Fruit fly (Drosophila melanogaster) S2 (cell line): ENCODE measurements around the gene CG6678.
A peak's percentile ranks its signal among the peaks of the same experiment; 100 is the strongest.

Experiments
- CG8478 ChIP-seq: fragments of >200 bp; optimal IDR thresholded peaks from 2 replicates; lab custom pipeline; 2018
- CTCF ChIP-seq, 2 experiments: fragments of >200 bp; optimal IDR thresholded peaks; 2 replicates each; lab custom pipeline; 2018

The CG6678 gene

dm6 chr3R:21886861-21887587, at the start of gene CG6678, which contains the start of gene dnd:
TSS of gene CG6678 (plus strand) at chr3R:21887029.
TSS of gene dnd (minus strand) at chr3R:21887355.
- TF ChIP-seq CG8478 (lab: Kevin White, UChicago) (no peak), CTCF (optimal IDR thresholded peaks at IDR 0.05; lab: Kevin White, UChicago) (no peak)

dm6 chr3R:21837069-21837977, 49.5 kb upstream of the CG6678 start:
- TF ChIP-seq CG8478 (lab: Kevin White, UChicago): no peak
- no peak for TF ChIP-seq CTCF (optimal IDR thresholded peaks at IDR 0.05; lab: Kevin White, UChicago)

- no peak for TF ChIP-seq CG8478 (lab: Kevin White, UChicago)
- no peak for TF ChIP-seq CTCF (optimal IDR thresholded peaks at IDR 0.05; lab: Kevin White, UChicago)
Observed at dm6 chr3R:21838505-21838956, 48.3 kb upstream of the CG6678 start.

- no peak for TF ChIP-seq CTCF (optimal IDR thresholded peaks at IDR 0.05; lab: Kevin White, UChicago)
- TF ChIP-seq CG8478 (lab: Kevin White, UChicago): no peak
Observed at dm6 chr3R:21839636-21840035, 47.2 kb upstream of the CG6678 start.

dm6 chr3R:21840432-21840831, 46.4 kb upstream of the CG6678 start:
- TF ChIP-seq CTCF (optimal IDR thresholded peaks at IDR 0.05; lab: Kevin White, UChicago) (no peak), CG8478 (lab: Kevin White, UChicago) (no peak)

dm6 chr3R:21841474-21842376, 45.1 kb upstream of the CG6678 start:
- TF ChIP-seq CTCF (optimal IDR thresholded peaks at IDR 0.05; lab: Kevin White, UChicago) (no peak), CG8478 (lab: Kevin White, UChicago) (no peak)

dm6 chr3R:21843665-21844064, 43.2 kb upstream of the CG6678 start, which contains the start of gene Gr93b:
TSS of gene Gr93b (minus strand) at chr3R:21843765.
- TF ChIP-seq CG8478 (lab: Kevin White, UChicago) (no peak), CTCF (optimal IDR thresholded peaks at IDR 0.05; lab: Kevin White, UChicago) (no peak)

dm6 chr3R:21845165-21845564, 41.7 kb upstream of the CG6678 start, which contains the start of gene Gr93c:
TSS of gene Gr93c (minus strand) at chr3R:21845265.
- no peak for TF ChIP-seq CTCF (optimal IDR thresholded peaks at IDR 0.05; lab: Kevin White, UChicago)
- no peak for TF ChIP-seq CG8478 (lab: Kevin White, UChicago)

dm6 chr3R:21846559-21846958, 40.3 kb upstream of the CG6678 start, which contains the start of gene Gr93d:
TSS of gene Gr93d (minus strand) at chr3R:21846659.
- TF ChIP-seq CG8478 (lab: Kevin White, UChicago) (no peak), CTCF (optimal IDR thresholded peaks at IDR 0.05; lab: Kevin White, UChicago) (no peak)

- no peak for TF ChIP-seq CTCF (optimal IDR thresholded peaks at IDR 0.05; lab: Kevin White, UChicago)
- TF ChIP-seq CG8478 (lab: Kevin White, UChicago): no peak
Observed at dm6 chr3R:21847438-21847837, 39.4 kb upstream of the CG6678 start.

dm6 chr3R:21848271-21848670, 38.6 kb upstream of the CG6678 start:
- TF ChIP-seq CTCF (optimal IDR thresholded peaks at IDR 0.05; lab: Kevin White, UChicago) (no peak), CG8478 (lab: Kevin White, UChicago) (no peak)

- no peak for TF ChIP-seq CTCF (optimal IDR thresholded peaks at IDR 0.05; lab: Kevin White, UChicago)
- no peak for TF ChIP-seq CG8478 (lab: Kevin White, UChicago)
Observed at dm6 chr3R:21848987-21849442, 37.8 kb upstream of the CG6678 start.

- no peak for TF ChIP-seq CG8478 (lab: Kevin White, UChicago)
- TF ChIP-seq CTCF (optimal IDR thresholded peaks at IDR 0.05; lab: Kevin White, UChicago): peak in 1 of 2 experiments; percentile 6
Observed at dm6 chr3R:21849988-21850460, 36.8 kb upstream of the CG6678 start.
